Worm (Caenorhabditis elegans): ENCODE data around the gene Y62E10A.6.

The Y62E10A.6 gene

ce11 chrIV:13381823-13382222 lies 10.0 kb downstream of the Y62E10A.6 start, which contains the start of gene emc-3:
TSS of gene emc-3 (minus strand) at chrIV:13381923.
- TF ChIP-seq C34F6.9 (tag; optimal IDR thresholded peaks at IDR 0.05) = no peak
- no peak for TF ChIP-seq elt-1 (tag; optimal IDR thresholded peaks at IDR 0.05)
- TF ChIP-seq nhr-21 (tag; optimal IDR thresholded peaks at IDR 0.05) = no peak
- no peak for TF ChIP-seq unc-62 (GFP tag; optimal IDR thresholded peaks at IDR 0.05)
- no peak for TF ChIP-seq sma-3 (GFP tag; optimal IDR thresholded peaks at IDR 0.05)
- TF ChIP-seq gmeb-1 (tag; optimal IDR thresholded peaks at IDR 0.05) = no peak
- TF ChIP-seq nhr-10 (tag; optimal IDR thresholded peaks at IDR 0.05) = no peak
- no peak for TF ChIP-seq nhr-77 (tag; optimal IDR thresholded peaks at IDR 0.05)
- TF ChIP-seq ZK546.5 (tag; optimal IDR thresholded peaks at IDR 0.05) = no peak
- no peak for TF ChIP-seq peb-1 (tag; optimal IDR thresholded peaks at IDR 0.05)
- TF ChIP-seq nhr-6 (tag; optimal IDR thresholded peaks at IDR 0.05) = no peak
- no peak for TF ChIP-seq skn-1 (tag; optimal IDR thresholded peaks at IDR 0.05)
- TF ChIP-seq nhr-129 (tag; optimal IDR thresholded peaks at IDR 0.05) = no peak
- TF ChIP-seq ztf-1 (GFP tag; conservative IDR thresholded peaks at IDR 0.05) = no peak

ce11 chrIV:13383763-13384436 lies 12.1 kb downstream of the Y62E10A.6 start, which contains the start of gene rab-19:
TSS of gene rab-19 (minus strand) at chrIV:13384386.
- TF ChIP-seq nhr-129 (tag; optimal IDR thresholded peaks at IDR 0.05) = peak; percentile 87
- peak in 1 of 2 experiments; percentile 35 for TF ChIP-seq lsy-2 (tag; optimal IDR thresholded peaks at IDR 0.05)
- peak; percentile 37 for TF ChIP-seq C34F6.9 (tag; optimal IDR thresholded peaks at IDR 0.05)
- no peak for TF ChIP-seq Y55F3AM.14 (GFP tag; optimal IDR thresholded peaks at IDR 0.05)
- no peak for TF ChIP-seq alr-1 (tag; optimal IDR thresholded peaks at IDR 0.05)
- no peak for TF ChIP-seq peb-1 (tag; optimal IDR thresholded peaks at IDR 0.05)
- TF ChIP-seq ztf-1 (GFP tag; conservative IDR thresholded peaks at IDR 0.05) = no peak
- TF ChIP-seq nhr-23 (tag; optimal IDR thresholded peaks at IDR 0.05) = no peak
- TF ChIP-seq unc-55 (GFP tag; optimal IDR thresholded peaks at IDR 0.05) = no peak
- no peak for TF ChIP-seq F13H6.1 (tag; optimal IDR thresholded peaks at IDR 0.05)
- TF ChIP-seq ama-1 (optimal IDR thresholded peaks at IDR 0.05) = no peak
- no peak for TF ChIP-seq nhr-12 (tag; optimal IDR thresholded peaks at IDR 0.05)
- TF ChIP-seq sma-9 (GFP tag; optimal IDR thresholded peaks at IDR 0.05) = no peak
- no peak for TF ChIP-seq sma-9 (tag; optimal IDR thresholded peaks at IDR 0.05)
- TF ChIP-seq lin-11 (tag; optimal IDR thresholded peaks at IDR 0.05) = peak; percentile 37
- no peak for TF ChIP-seq mdl-1 (tag; optimal IDR thresholded peaks at IDR 0.05)
- TF ChIP-seq dmd-4 (tag; optimal IDR thresholded peaks at IDR 0.05) = no peak
- TF ChIP-seq gmeb-1 (tag; optimal IDR thresholded peaks at IDR 0.05) = no peak
- TF ChIP-seq nhr-77 (tag; optimal IDR thresholded peaks at IDR 0.05) = no peak
- no peak for TF ChIP-seq egl-27 (tag; optimal IDR thresholded peaks at IDR 0.05)
- TF ChIP-seq R02D3.7 (tag; optimal IDR thresholded peaks at IDR 0.05) = no peak

- TF ChIP-seq nhr-77 (tag; optimal IDR thresholded peaks at IDR 0.05) (no peak), unc-39 (tag; optimal IDR thresholded peaks at IDR 0.05) (no peak), egl-27 (tag; optimal IDR thresholded peaks at IDR 0.05) (peak; percentile 50), lin-13 (GFP tag; optimal IDR thresholded peaks at IDR 0.05) (peak; percentile 78), lsy-2 (tag; optimal IDR thresholded peaks at IDR 0.05) (peak; percentile 45 to 86), lin-39 (tag; optimal IDR thresholded peaks at IDR 0.05) (no peak), nhr-12 (tag; optimal IDR thresholded peaks at IDR 0.05) (no peak), ceh-82 (tag; optimal IDR thresholded peaks at IDR 0.05) (no peak), peb-1 (tag; optimal IDR thresholded peaks at IDR 0.05) (no peak), mab-5 (tag; optimal IDR thresholded peaks at IDR 0.05) (peak; percentile 67), alr-1 (tag; optimal IDR thresholded peaks at IDR 0.05) (peak; percentile 36), nhr-6 (tag; optimal IDR thresholded peaks at IDR 0.05) (peak; percentile 51), C34F6.9 (tag; optimal IDR thresholded peaks at IDR 0.05) (peak; percentile 80), nhr-129 (tag; optimal IDR thresholded peaks at IDR 0.05) (peak; percentile 98), blmp-1 (tag; optimal IDR thresholded peaks at IDR 0.05; ENCODE audit: insufficient read depth) (no peak), elt-3 (tag; optimal IDR thresholded peaks at IDR 0.05) (no peak), nhr-25 (tag; optimal IDR thresholded peaks at IDR 0.05) (peak; percentile 76), unc-62 (GFP tag; optimal IDR thresholded peaks at IDR 0.05) (no peak), unc-55 (GFP tag; optimal IDR thresholded peaks at IDR 0.05) (peak; percentile 95), ztf-11 (tag; optimal IDR thresholded peaks at IDR 0.05) (no peak), sma-3 (GFP tag; optimal IDR thresholded peaks at IDR 0.05) (peak; percentile 58), fos-1 (tag; optimal IDR thresholded peaks at IDR 0.05) (peak; percentile 32), sem-4 (tag; optimal IDR thresholded peaks at IDR 0.05) (peak; percentile 68), ztf-4 (tag; optimal IDR thresholded peaks at IDR 0.05) (peak; percentile 56), ama-1 (optimal IDR thresholded peaks at IDR 0.05) (no peak), Y55F3AM.14 (GFP tag; optimal IDR thresholded peaks at IDR 0.05) (no peak), zag-1 (tag; optimal IDR thresholded peaks at IDR 0.05) (no peak), snpc-4 (tag; optimal IDR thresholded peaks at IDR 0.05) (peak; percentile 78), F13H6.1 (tag; optimal IDR thresholded peaks at IDR 0.05) (peak; percentile 51), mdl-1 (tag; optimal IDR thresholded peaks at IDR 0.05) (no peak), gmeb-1 (tag; optimal IDR thresholded peaks at IDR 0.05) (peak; percentile 79), crh-2 (tag; optimal IDR thresholded peaks at IDR 0.05) (peak; percentile 86), sma-9 (GFP tag; optimal IDR thresholded peaks at IDR 0.05) (peak; percentile 71), sma-9 (tag; optimal IDR thresholded peaks at IDR 0.05) (no peak), dmd-4 (tag; optimal IDR thresholded peaks at IDR 0.05) (no peak), skn-1 (tag; optimal IDR thresholded peaks at IDR 0.05) (no peak), nhr-237 (tag; optimal IDR thresholded peaks at IDR 0.05) (no peak), nhr-23 (tag; optimal IDR thresholded peaks at IDR 0.05) (no peak), nhr-11 (tag; optimal IDR thresholded peaks at IDR 0.05) (no peak), nhr-21 (tag; optimal IDR thresholded peaks at IDR 0.05) (peak; percentile 58)
Observed at ce11 chrIV:13386043-13386442, 14.2 kb downstream of the Y62E10A.6 start, which contains the start of the genes Y62E10A.20, Y62E10A.23 and mdt-9. TSS of gene Y62E10A.20 (minus strand) at chrIV:13386091. TSS of gene Y62E10A.23 (plus strand) at chrIV:13386324. TSS of gene mdt-9 (plus strand) at chrIV:13386380.

All from whole organism, L2 larva.